Fruit fly (Drosophila melanogaster): Measurements from ENCODE around the gene CG32354.

The CG32354 gene

DNA sequence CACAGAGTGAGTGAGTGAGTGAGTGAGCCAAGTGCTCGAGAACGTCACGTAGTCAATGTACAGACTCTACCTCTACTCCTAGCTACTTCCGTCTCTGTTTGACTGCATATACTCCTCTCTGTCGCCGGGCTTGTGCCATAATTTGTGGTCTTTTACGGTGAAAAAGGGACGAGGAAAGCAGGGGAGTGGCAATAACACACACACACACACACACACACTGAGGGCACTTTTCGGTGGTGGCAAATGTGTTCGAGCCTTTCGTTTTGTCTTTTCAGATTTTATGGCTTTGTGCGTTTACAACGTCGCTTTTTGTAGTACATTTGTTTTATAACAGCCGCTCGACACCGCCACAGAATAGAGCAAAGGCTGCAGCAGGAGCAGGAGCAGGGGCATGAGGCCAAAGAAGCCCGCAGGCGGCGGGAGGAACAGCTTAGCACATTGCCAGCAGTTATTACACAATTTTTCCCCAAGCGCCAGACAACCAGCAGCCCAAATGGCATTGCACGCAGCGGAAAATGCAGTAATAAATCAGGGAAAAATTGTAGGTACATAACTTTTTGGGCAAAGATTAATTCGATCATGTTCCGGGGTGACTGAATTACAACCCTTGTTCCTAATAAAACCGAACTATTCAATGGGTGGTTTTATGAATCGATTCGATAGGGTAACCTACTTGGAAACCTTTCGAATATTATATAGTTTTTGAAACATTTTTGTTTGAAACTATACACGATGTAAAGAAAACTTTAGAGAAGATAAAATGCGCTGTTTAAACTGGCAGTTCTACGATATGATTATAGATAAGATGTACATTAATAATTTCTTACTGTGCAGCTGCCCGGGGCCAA, 37.0 kb upstream of the CG32354 start:
- peak; percentile 68 for TF ChIP-seq CG9948 (tag; optimal IDR thresholded peaks at IDR 0.05)
- TF ChIP-seq CG8301 (tag; optimal IDR thresholded peaks at IDR 0.05), result peak; percentile 72
- peak; percentile 67 for TF ChIP-seq CG15710 (tag; optimal IDR thresholded peaks at IDR 0.05)
- peak; percentile 81 for TF ChIP-seq CG8159 (tag; optimal IDR thresholded peaks at IDR 0.05)
- TF ChIP-seq Pif1B (GFP tag; optimal IDR thresholded peaks at IDR 0.05), result peak; percentile 32
- peak; percentile 39 for TF ChIP-seq CG34367 (tag; optimal IDR thresholded peaks at IDR 0.05)
- no peak for TF ChIP-seq CG12605 (GFP tag; IDR thresholded peaks at IDR 0.05)
- TF ChIP-seq CG4496 (GFP tag; IDR thresholded peaks at IDR 0.05), result 0 out of 3 replicates have a peak, but pooled peaks have one; percentile 35
- peak; percentile 40 for TF ChIP-seq Snoo (tag; optimal IDR thresholded peaks at IDR 0.05)
- TF ChIP-seq fd96Ca (GFP tag; IDR thresholded peaks at IDR 0.05), result 0 out of 3 replicates have a peak, but pooled peaks have one; percentile 34
- no peak for TF ChIP-seq EcR (GFP tag; optimal IDR thresholded peaks at IDR 0.05)
- peak; percentile 5 for TF ChIP-seq D1 (tag; optimal IDR thresholded peaks at IDR 0.05)
- peak; percentile 73 for TF ChIP-seq Pif1A (GFP tag; optimal IDR thresholded peaks at IDR 0.05)
- no peak for TF ChIP-seq gl (tag; optimal IDR thresholded peaks at IDR 0.05)
- no peak for TF ChIP-seq CG13204 (GFP tag; optimal IDR thresholded peaks at IDR 0.05)
- peak; percentile 63 for TF ChIP-seq CG17806 (tag; optimal IDR thresholded peaks at IDR 0.05)
- TF ChIP-seq CG14655 (GFP tag; optimal IDR thresholded peaks at IDR 0.05), result peak; percentile 84

DNA sequence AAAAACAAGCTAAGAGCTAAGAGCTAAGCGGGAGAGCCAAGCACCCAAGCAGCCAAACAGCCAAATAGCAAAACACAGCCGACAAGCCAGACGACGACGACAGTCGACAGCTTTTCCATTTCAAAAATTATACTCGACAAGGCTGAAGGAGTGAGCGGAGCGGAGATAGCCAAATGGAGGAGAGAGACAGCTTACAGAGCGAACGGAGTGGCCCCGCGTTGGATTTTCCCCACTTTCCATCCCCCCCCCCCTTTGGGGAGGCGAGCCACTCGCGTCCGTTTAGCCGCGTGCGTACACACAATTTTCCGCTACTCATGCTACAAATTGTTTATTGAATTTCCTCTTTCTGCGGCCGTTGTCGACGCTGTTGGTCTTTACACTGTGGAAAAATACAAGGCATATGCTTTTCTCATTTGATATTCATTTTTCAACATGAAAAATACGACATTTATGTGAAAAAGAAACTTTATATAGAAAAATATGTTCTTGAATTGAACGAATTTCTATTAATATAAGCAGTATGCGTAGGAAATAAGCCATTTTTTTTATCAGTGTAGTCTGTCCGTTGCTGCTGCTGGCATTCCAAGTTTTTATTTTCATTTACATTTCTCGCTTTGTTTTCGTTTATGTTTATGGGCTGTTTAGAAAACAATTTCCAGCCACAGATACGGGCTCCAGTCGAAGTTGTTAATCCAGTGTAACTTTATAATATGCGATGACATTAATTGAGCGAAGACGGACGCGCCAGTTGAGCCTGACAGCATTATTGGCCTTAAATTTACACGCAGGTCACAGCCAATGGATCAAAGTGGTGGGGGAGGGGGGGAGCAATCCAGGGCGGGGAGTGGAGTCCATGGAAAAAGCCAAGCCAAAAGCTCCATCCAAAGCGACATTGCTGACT, 36.1 kb upstream of the CG32354 start:
- TF ChIP-seq CG32121 (GFP tag; IDR thresholded peaks at IDR 0.05), result peak; percentile 96
- TF ChIP-seq CG10348 (GFP tag; IDR thresholded peaks at IDR 0.05), result peak; percentile 85
- peak; percentile 74 for TF ChIP-seq CG13204 (GFP tag; optimal IDR thresholded peaks at IDR 0.05)
- TF ChIP-seq CG17806 (tag; optimal IDR thresholded peaks at IDR 0.05), result peak; percentile 96
- peak; percentile 97 for TF ChIP-seq CG9948 (tag; optimal IDR thresholded peaks at IDR 0.05)
- peak; percentile 82 for TF ChIP-seq Snoo (tag; optimal IDR thresholded peaks at IDR 0.05)
- peak; percentile 92 for TF ChIP-seq Pif1B (GFP tag; optimal IDR thresholded peaks at IDR 0.05)
- peak; percentile 95 for TF ChIP-seq CG15710 (tag; optimal IDR thresholded peaks at IDR 0.05)
- peak; percentile 96 for TF ChIP-seq CG14655 (GFP tag; optimal IDR thresholded peaks at IDR 0.05)
- TF ChIP-seq Pif1A (GFP tag; optimal IDR thresholded peaks at IDR 0.05), result peak; percentile 96
- TF ChIP-seq rn (GFP tag; IDR thresholded peaks at IDR 0.05), result peak; percentile 87
- peak; percentile 37 for TF ChIP-seq EcR (GFP tag; optimal IDR thresholded peaks at IDR 0.05)
- TF ChIP-seq CG12605 (GFP tag; IDR thresholded peaks at IDR 0.05), result peak; percentile 96
- TF ChIP-seq CG34367 (tag; optimal IDR thresholded peaks at IDR 0.05), result peak; percentile 92
- peak; percentile 90 for TF ChIP-seq gl (tag; optimal IDR thresholded peaks at IDR 0.05)
- peak; percentile 97 for TF ChIP-seq CG8159 (tag; optimal IDR thresholded peaks at IDR 0.05)
- peak; percentile 88 for TF ChIP-seq fd96Ca (GFP tag; IDR thresholded peaks at IDR 0.05)
- TF ChIP-seq CG8301 (tag; optimal IDR thresholded peaks at IDR 0.05), result peak; percentile 97
- TF ChIP-seq D1 (tag; optimal IDR thresholded peaks at IDR 0.05), result peak; percentile 92
- peak; percentile 96 for TF ChIP-seq Ets98B (GFP tag; IDR thresholded peaks at IDR 0.05)
- peak; percentile 96 for TF ChIP-seq CG4496 (GFP tag; IDR thresholded peaks at IDR 0.05)

- TF ChIP-seq Ets98B (GFP tag; IDR thresholded peaks at IDR 0.05) (no peak), D1 (tag; optimal IDR thresholded peaks at IDR 0.05) (no peak), Pif1A (GFP tag; optimal IDR thresholded peaks at IDR 0.05) (no peak), CG12605 (GFP tag; IDR thresholded peaks at IDR 0.05) (no peak), CG8301 (tag; optimal IDR thresholded peaks at IDR 0.05) (no peak), CG14655 (GFP tag; optimal IDR thresholded peaks at IDR 0.05) (no peak), CG32121 (GFP tag; IDR thresholded peaks at IDR 0.05) (no peak), Pif1B (GFP tag; optimal IDR thresholded peaks at IDR 0.05) (no peak), CG4496 (GFP tag; IDR thresholded peaks at IDR 0.05) (no peak), CG9948 (tag; optimal IDR thresholded peaks at IDR 0.05) (no peak), rn (GFP tag; IDR thresholded peaks at IDR 0.05) (no peak), gl (tag; optimal IDR thresholded peaks at IDR 0.05) (no peak), Snoo (tag; optimal IDR thresholded peaks at IDR 0.05) (no peak), CG34367 (tag; optimal IDR thresholded peaks at IDR 0.05) (no peak)
Observed at dm6 chr3L:8456472-8457049, 34.6 kb upstream of the CG32354 start.

dm6 chr3L:8455015-8455908, 33.3 kb upstream of the CG32354 start:
- TF ChIP-seq D1 (tag; optimal IDR thresholded peaks at IDR 0.05) (peak; percentile 97), CG8301 (tag; optimal IDR thresholded peaks at IDR 0.05) (peak; percentile 95), CG10348 (GFP tag; IDR thresholded peaks at IDR 0.05) (no peak), Snoo (tag; optimal IDR thresholded peaks at IDR 0.05) (peak; percentile 96), CG8159 (tag; optimal IDR thresholded peaks at IDR 0.05) (peak; percentile 100), Ets98B (GFP tag; IDR thresholded peaks at IDR 0.05) (peak; percentile 85), Pif1A (GFP tag; optimal IDR thresholded peaks at IDR 0.05) (peak; percentile 96), gl (tag; optimal IDR thresholded peaks at IDR 0.05) (peak; percentile 88), CG34367 (tag; optimal IDR thresholded peaks at IDR 0.05) (peak; percentile 92), CG17806 (tag; optimal IDR thresholded peaks at IDR 0.05) (peak; percentile 96), fd96Ca (GFP tag; IDR thresholded peaks at IDR 0.05) (peak; percentile 86), CG9948 (tag; optimal IDR thresholded peaks at IDR 0.05) (peak; percentile 97), CG4496 (GFP tag; IDR thresholded peaks at IDR 0.05) (peak; percentile 88), rn (GFP tag; IDR thresholded peaks at IDR 0.05) (peak; percentile 75), EcR (GFP tag; optimal IDR thresholded peaks at IDR 0.05) (peak; percentile 82), CG14655 (GFP tag; optimal IDR thresholded peaks at IDR 0.05) (peak; percentile 96), CG32121 (GFP tag; IDR thresholded peaks at IDR 0.05) (peak; percentile 90), Pif1B (GFP tag; optimal IDR thresholded peaks at IDR 0.05) (peak; percentile 96), CG12605 (GFP tag; IDR thresholded peaks at IDR 0.05) (peak; percentile 86), CG15710 (tag; optimal IDR thresholded peaks at IDR 0.05) (peak; percentile 95), CG13204 (GFP tag; optimal IDR thresholded peaks at IDR 0.05) (peak; percentile 71)

Measured in whole organism, pupa.